Worm (Caenorhabditis elegans): ENCODE measurements around the gene thk-1.
A peak's percentile ranks its signal among the peaks of the same experiment; 100 is the strongest.

Gene thk-1

ce11 chrIV:10261061-10261460, 20.3 kb downstream of the thk-1 start:
- TF ChIP-seq arid-1 (GFP tag; conservative IDR thresholded peaks at IDR 0.05) = no peak
- peak; percentile 18 for TF ChIP-seq mxl-3 (GFP tag; optimal IDR thresholded peaks at IDR 0.05)
- peak; percentile 29 for TF ChIP-seq hlh-11 (tag; optimal IDR thresholded peaks at IDR 0.05)
- peak; percentile 22 for TF ChIP-seq nhr-28 (tag; optimal IDR thresholded peaks at IDR 0.05)
- TF ChIP-seq attf-4 (tag; optimal IDR thresholded peaks at IDR 0.05) = no peak
- no peak for TF ChIP-seq F37D6.2 (tag; optimal IDR thresholded peaks at IDR 0.05)
- no peak for TF ChIP-seq unc-39 (tag; optimal IDR thresholded peaks at IDR 0.05)
- TF ChIP-seq nhr-48 (tag; optimal IDR thresholded peaks at IDR 0.05) = peak; percentile 38

DNA sequence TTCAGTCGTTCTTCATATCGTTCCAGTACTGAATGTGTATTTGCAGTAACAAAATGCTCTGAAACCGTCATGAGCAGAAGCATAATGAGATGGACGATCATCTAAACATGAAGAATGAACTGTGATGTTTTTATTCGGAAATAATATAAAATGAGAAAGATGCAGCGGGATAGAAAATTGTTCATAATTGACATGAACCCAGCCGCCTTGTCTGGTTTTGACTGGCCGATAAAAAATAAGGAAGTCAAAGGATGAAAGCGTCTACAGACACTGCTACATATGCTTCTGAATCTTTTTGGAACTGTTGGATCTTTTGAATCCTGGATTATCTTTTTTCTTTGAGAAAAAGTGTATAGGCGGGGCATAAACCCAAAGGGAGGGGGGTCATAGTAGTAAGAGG, 21.8 kb downstream of the thk-1 start, which contains the start of gene F01G10.9:
F01G10.9 (minus strand) TSS at position 101 of the 400 bp plus-strand sequence.
- TF ChIP-seq ceh-82 (tag; optimal IDR thresholded peaks at IDR 0.05) = no peak
- TF ChIP-seq aly-2 (tag; optimal IDR thresholded peaks at IDR 0.05) = no peak
- no peak for TF ChIP-seq nhr-11 (tag; optimal IDR thresholded peaks at IDR 0.05)
- no peak for TF ChIP-seq mxl-2 (GFP tag; conservative IDR thresholded peaks at IDR 0.05)
- TF ChIP-seq lin-29 (GFP tag; IDR thresholded peaks at IDR 0.05) = no peak
- no peak for TF ChIP-seq daf-12 (tag; optimal IDR thresholded peaks at IDR 0.05)
- TF ChIP-seq zip-2 (tag; optimal IDR thresholded peaks at IDR 0.05) = no peak

DNA sequence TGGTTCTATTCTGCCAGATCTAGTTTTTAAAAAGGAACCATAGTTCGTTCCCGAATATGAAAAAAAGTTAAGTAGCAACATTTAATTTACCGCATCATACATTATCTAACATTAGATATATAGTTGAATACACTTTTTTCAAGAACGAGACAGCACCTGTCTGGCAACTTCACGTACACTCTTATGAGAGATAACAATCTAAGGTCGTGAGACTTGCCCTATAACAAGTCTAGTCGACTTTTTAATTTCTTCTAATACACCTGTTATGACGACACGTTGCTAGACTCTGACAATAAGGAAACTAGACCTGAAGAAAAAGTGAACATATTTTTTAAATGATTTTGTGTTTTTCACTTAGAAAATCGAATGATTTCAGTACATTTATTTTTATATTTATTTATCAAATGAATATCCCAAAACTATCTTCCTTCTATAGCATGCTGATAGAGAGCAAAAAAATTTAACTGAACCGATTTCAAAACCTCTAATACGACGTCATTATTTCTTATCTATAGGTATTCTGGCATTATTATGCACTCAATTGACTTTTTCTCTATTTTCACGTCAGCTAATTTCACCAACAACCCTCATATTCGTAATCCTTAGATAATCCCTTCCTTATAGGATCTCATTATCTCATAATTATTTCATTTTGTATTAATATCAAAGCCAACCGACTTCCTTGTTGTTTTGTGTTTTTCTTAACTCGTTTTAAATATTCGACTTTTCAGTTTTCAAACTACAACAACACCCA, 28.3 kb downstream of the thk-1 start:
- no peak for TF ChIP-seq fos-1 (tag; optimal IDR thresholded peaks at IDR 0.05)
- TF ChIP-seq pqm-1 (tag; optimal IDR thresholded peaks at IDR 0.05) = peak; percentile 9
- no peak for TF ChIP-seq ceh-28 (tag; optimal IDR thresholded peaks at IDR 0.05)
- no peak for TF ChIP-seq mxl-2 (GFP tag; conservative IDR thresholded peaks at IDR 0.05)
- TF ChIP-seq arid-1 (GFP tag; conservative IDR thresholded peaks at IDR 0.05) = no peak
- TF ChIP-seq ceh-20 (GFP tag; IDR thresholded peaks at IDR 0.05) = no peak
- TF ChIP-seq pha-4 (GFP tag; IDR thresholded peaks at IDR 0.05) = no peak
- TF ChIP-seq pha-4 (tag; optimal IDR thresholded peaks at IDR 0.05) = no peak
- TF ChIP-seq duxl-1 (tag; optimal IDR thresholded peaks at IDR 0.05; ENCODE audit: poor library complexity) = no peak
- peak; percentile 45 for TF ChIP-seq dmd-6 (GFP tag; IDR thresholded peaks at IDR 0.05)
- TF ChIP-seq set-16 (GFP tag; IDR thresholded peaks at IDR 0.05) = no peak
- TF ChIP-seq nhr-77 (tag; optimal IDR thresholded peaks at IDR 0.05) = no peak
- no peak for TF ChIP-seq aha-1 (tag)
- no peak for TF ChIP-seq nhr-11 (tag; optimal IDR thresholded peaks at IDR 0.05)
- no peak for TF ChIP-seq ztf-7 (tag; optimal IDR thresholded peaks at IDR 0.05)
- no peak for TF ChIP-seq nhr-48 (tag; optimal IDR thresholded peaks at IDR 0.05)
- peak in 1 of 2 experiments; percentile 43 for TF ChIP-seq unc-62 (GFP tag; optimal IDR thresholded peaks at IDR 0.05 in 1 of 2)
- no peak for TF ChIP-seq unc-62 (tag; optimal IDR thresholded peaks at IDR 0.05)
- no peak for TF ChIP-seq mep-1 (tag; optimal IDR thresholded peaks at IDR 0.05)
- TF ChIP-seq nhr-102 (tag; optimal IDR thresholded peaks at IDR 0.05) = no peak
- TF ChIP-seq T26A8.4 (GFP tag; IDR thresholded peaks at IDR 0.05) = 0 out of 2 replicates have a peak, but pooled peaks have one; percentile 17
- TF ChIP-seq egl-27 (tag; optimal IDR thresholded peaks at IDR 0.05) = no peak
- no peak for TF ChIP-seq Y105C5A.15 (GFP tag; IDR thresholded peaks at IDR 0.05)
- no peak for TF ChIP-seq cey-2 (tag; optimal IDR thresholded peaks at IDR 0.05; ENCODE audit: borderline replicate concordance, insufficient read depth)
- no peak for TF ChIP-seq daf-16 (GFP tag; optimal IDR thresholded peaks at IDR 0.05)
- peak; percentile 23 for TF ChIP-seq daf-16 (tag; optimal IDR thresholded peaks at IDR 0.05)
- no peak for TF ChIP-seq zag-1 (tag; optimal IDR thresholded peaks at IDR 0.05)
- TF ChIP-seq snpc-4 (tag; optimal IDR thresholded peaks at IDR 0.05) = no peak
- no peak for TF ChIP-seq rbr-2 (tag; optimal IDR thresholded peaks at IDR 0.05)
- TF ChIP-seq dve-1 (tag; optimal IDR thresholded peaks at IDR 0.05; ENCODE audit: insufficient read depth) = peak; percentile 39
- TF ChIP-seq ZK337.2 (GFP tag; IDR thresholded peaks at IDR 0.05) = no peak
- TF ChIP-seq zfp-3 (GFP tag; conservative IDR thresholded peaks at IDR 0.05) = no peak
- TF ChIP-seq hlh-11 (tag; optimal IDR thresholded peaks at IDR 0.05) = no peak
- no peak for TF ChIP-seq Y48G9A.11 (GFP tag; IDR thresholded peaks at IDR 0.05)
- TF ChIP-seq F10B5.3 (tag; optimal IDR thresholded peaks at IDR 0.05) = no peak
- no peak for TF ChIP-seq snpc-1.2 (GFP tag; IDR thresholded peaks at IDR 0.05)
